Fruit fly (Drosophila melanogaster) whole organism, prepupa: ENCODE measurements around the gene CG10803.

Experiments
- CG10631 ChIP-seq: fragments of 200-800 bp; sonication (Bioruptor generic); optimal IDR thresholded peaks from 2 replicates; lab custom pipeline; 2016; ENCODE audit warnings: missing biosample characterization, missing genetic modification characterization
- CG10669 ChIP-seq: fragments of 200-800 bp; sonication (Bioruptor generic); optimal IDR thresholded peaks from 3 replicates; lab custom pipeline; 2018; ENCODE audit warnings: missing biosample characterization, mild to moderate bottlenecking, missing genetic modification characterization, moderate library complexity
- CG11294 ChIP-seq: fragments of 200-800 bp; sonication (Bioruptor generic); IDR thresholded peaks from 2 replicates; pipeline ENCODE4 v1.3.6; 2022; ENCODE audit warnings: missing biosample characterization, missing genetic modification characterization
- CG11762 ChIP-seq: fragments of 200-800 bp; sonication (Bioruptor generic); optimal IDR thresholded peaks from 3 replicates; lab custom pipeline; 2016; ENCODE audit warnings: missing biosample characterization, missing genetic modification characterization; ENCODE audit not compliant: insufficient read depth
- CG11902 ChIP-seq: fragments of 200-800 bp; sonication (Bioruptor generic); optimal IDR thresholded peaks from 3 replicates; lab custom pipeline; 2016; ENCODE audit warnings: missing biosample characterization, missing genetic modification characterization
- CG3032 ChIP-seq: fragments of 200-800 bp; optimal IDR thresholded peaks from 2 replicates; lab custom pipeline; 2019; ENCODE audit warnings: missing biosample characterization, mild to moderate bottlenecking, missing genetic modification characterization, moderate library complexity
- CG31627 ChIP-seq: fragments of 200-800 bp; sonication (Bioruptor generic); optimal IDR thresholded peaks from 3 replicates; lab custom pipeline; 2016; ENCODE audit warnings: missing biosample characterization, missing genetic modification characterization
- CG32006 ChIP-seq: fragments of 200-800 bp; sonication (Bioruptor generic); optimal IDR thresholded peaks from 3 replicates; lab custom pipeline; 2017; ENCODE audit warnings: missing biosample characterization, mild to moderate bottlenecking, missing genetic modification characterization
- CG34406 ChIP-seq: fragments of 200-800 bp; sonication (Bioruptor generic); optimal IDR thresholded peaks from 3 replicates; lab custom pipeline; 2016; ENCODE audit warnings: missing biosample characterization, missing genetic modification characterization
- CG3919 ChIP-seq: fragments of 200-800 bp; sonication (Bioruptor generic); optimal IDR thresholded peaks from 3 replicates; lab custom pipeline; 2016; ENCODE audit warnings: missing biosample characterization, missing genetic modification characterization
- CG6163 ChIP-seq: fragments of 200-800 bp; sonication (Bioruptor generic); IDR thresholded peaks from 3 replicates; pipeline ENCODE4 v1.3.6; 2022; ENCODE audit warnings: missing biosample characterization, missing genetic modification characterization
- CG6276 ChIP-seq: fragments of 200-800 bp; sonication (Bioruptor generic); optimal IDR thresholded peaks from 2 replicates; lab custom pipeline; 2017; ENCODE audit warnings: missing biosample characterization, mild to moderate bottlenecking, missing genetic modification characterization
- CG6792 ChIP-seq: fragments of 200-800 bp; sonication (Bioruptor generic); optimal IDR thresholded peaks from 3 replicates; lab custom pipeline; 2016; ENCODE audit warnings: missing biosample characterization, missing genetic modification characterization
- CG6808 ChIP-seq: fragments of 200-800 bp; sonication (Bioruptor generic); optimal IDR thresholded peaks from 3 replicates; lab custom pipeline; 2017; ENCODE audit warnings: missing biosample characterization, missing genetic modification characterization, mild to moderate bottlenecking, moderate library complexity, missing genetic modification reagents
- CG7368 ChIP-seq: fragments of 200-800 bp; sonication (Bioruptor generic); optimal IDR thresholded peaks from 3 replicates; lab custom pipeline; 2016; ENCODE audit warnings: missing biosample characterization, missing genetic modification characterization
- CG8319 ChIP-seq: fragments of 200-800 bp; sonication (Bioruptor generic); optimal IDR thresholded peaks from 3 replicates; lab custom pipeline; 2016; ENCODE audit warnings: missing biosample characterization, missing genetic modification characterization
- CG8632 ChIP-seq: fragments of 200-800 bp; sonication (Bioruptor generic); optimal IDR thresholded peaks from 3 replicates; lab custom pipeline; 2016; ENCODE audit warnings: missing biosample characterization, missing genetic modification characterization
- CG9139 ChIP-seq: fragments of 200-800 bp; sonication (Bioruptor generic); optimal IDR thresholded peaks from 3 replicates; lab custom pipeline; 2017; ENCODE audit warnings: missing biosample characterization, mild to moderate bottlenecking, missing genetic modification characterization
- Eip78C ChIP-seq: fragments of 200-800 bp; sonication (Bioruptor generic); peaks from one replicate; lab custom pipeline; 2016; ENCODE audit warnings: missing biosample characterization, missing genetic modification characterization
- Eip93F ChIP-seq: fragments of 200-800 bp; sonication (Bioruptor generic); optimal IDR thresholded peaks from 2 replicates; lab custom pipeline; 2016; ENCODE audit warnings: missing biosample characterization, mild to moderate bottlenecking, missing genetic modification characterization
- Ets96B ChIP-seq: fragments of 200-800 bp; optimal IDR thresholded peaks from 2 replicates; lab custom pipeline; 2019; ENCODE audit warnings: missing biosample characterization, mild to moderate bottlenecking, missing genetic modification characterization, moderate library complexity
- Gug ChIP-seq: fragments of 200-800 bp; sonication (Bioruptor generic); IDR thresholded peaks from 2 replicates; pipeline ENCODE4 v1.3.6; 2022; ENCODE audit warnings: missing biosample characterization, missing genetic modification characterization
- Hr38 ChIP-seq: sonication (Bioruptor generic); optimal IDR thresholded peaks from 2 replicates; lab custom pipeline; 2016; ENCODE audit warnings: missing biosample characterization, missing genetic modification characterization
- Hr39 ChIP-seq: fragments of 200-800 bp; sonication (Bioruptor generic); optimal IDR thresholded peaks from 2 replicates; lab custom pipeline; 2016; ENCODE audit warnings: missing biosample characterization, missing genetic modification characterization
- Hr4 ChIP-seq: fragments of 200-800 bp; sonication (Bioruptor generic); optimal IDR thresholded peaks from 3 replicates; lab custom pipeline; 2016; ENCODE audit warnings: missing biosample characterization, missing genetic modification characterization
- Lpt ChIP-seq: fragments of 200-800 bp; sonication (Bioruptor generic); optimal IDR thresholded peaks from 3 replicates; lab custom pipeline; 2016; ENCODE audit warnings: missing biosample characterization, missing genetic modification characterization
- Met ChIP-seq: fragments of 200-800 bp; sonication (Bioruptor generic); optimal IDR thresholded peaks from 3 replicates; lab custom pipeline; 2016; ENCODE audit warnings: missing biosample characterization, missing genetic modification characterization
- Smox ChIP-seq: fragments of 200-800 bp; sonication (Bioruptor generic); optimal IDR thresholded peaks from 3 replicates; lab custom pipeline; 2016; ENCODE audit warnings: missing biosample characterization, missing genetic modification characterization
- Sox102F ChIP-seq: fragments of 200-800 bp; sonication (Bioruptor generic); optimal IDR thresholded peaks from 2 replicates; lab custom pipeline; 2016; ENCODE audit warnings: missing biosample characterization, mild to moderate bottlenecking, missing genetic modification characterization
- Sox14 ChIP-seq: fragments of 200-800 bp; sonication (Bioruptor generic); optimal IDR thresholded peaks from 3 replicates; lab custom pipeline; 2016; ENCODE audit warnings: missing biosample characterization, missing genetic modification characterization
- achi ChIP-seq: fragments of 200-800 bp; sonication (Bioruptor generic); optimal IDR thresholded peaks from 3 replicates; lab custom pipeline; 2016; ENCODE audit warnings: missing biosample characterization, missing genetic modification characterization
- dac ChIP-seq: fragments of 200-800 bp; sonication (Bioruptor generic); optimal IDR thresholded peaks from 2 replicates; lab custom pipeline; 2017; ENCODE audit warnings: missing biosample characterization, mild to moderate bottlenecking, missing genetic modification characterization
- dsx ChIP-seq: fragments of 200-800 bp; optimal IDR thresholded peaks from 3 replicates; lab custom pipeline; 2019; ENCODE audit warnings: missing biosample characterization, mild to moderate bottlenecking, missing genetic modification characterization, moderate library complexity; ENCODE audit not compliant: poor library complexity, severe bottlenecking
- esn ChIP-seq: fragments of 200-800 bp; sonication (Bioruptor generic); optimal IDR thresholded peaks from 2 replicates; lab custom pipeline; 2016; ENCODE audit warnings: missing biosample characterization, mild to moderate bottlenecking, missing genetic modification characterization, moderate library complexity
- fd59A ChIP-seq: fragments of 200-800 bp; sonication (Bioruptor generic); optimal IDR thresholded peaks from 2 replicates; lab custom pipeline; 2017; ENCODE audit warnings: missing biosample characterization, mild to moderate bottlenecking, missing genetic modification characterization, missing genetic modification reagents
- fd85E ChIP-seq: fragments of 200-800 bp; sonication (Bioruptor generic); optimal IDR thresholded peaks from 3 replicates; lab custom pipeline; 2016; ENCODE audit warnings: missing biosample characterization, missing genetic modification characterization
- lz ChIP-seq: fragments of 200-800 bp; sonication (Bioruptor generic); optimal IDR thresholded peaks from 3 replicates; lab custom pipeline; 2016; ENCODE audit warnings: missing biosample characterization, missing genetic modification characterization
- net ChIP-seq: fragments of 200-800 bp; sonication (Bioruptor generic); optimal IDR thresholded peaks from 3 replicates; lab custom pipeline; 2016; ENCODE audit warnings: missing biosample characterization, missing genetic modification characterization
- pdm3 ChIP-seq: fragments of 200-800 bp; sonication (Bioruptor generic); optimal IDR thresholded peaks from 3 replicates; lab custom pipeline; 2016; ENCODE audit warnings: missing biosample characterization, missing genetic modification characterization
- salr ChIP-seq, 2 experiments: fragments of 200-800 bp; sonication (Bioruptor generic); optimal IDR thresholded peaks; 3 replicates each; lab custom pipeline; 2016 to 2018; ENCODE audit warnings: missing biosample characterization in 2 of 2, missing genetic modification characterization in 2 of 2, mild to moderate bottlenecking in 1 of 2
- spab ChIP-seq: fragments of 200-800 bp; sonication (Bioruptor generic); optimal IDR thresholded peaks from 2 replicates; lab custom pipeline; 2017; ENCODE audit warnings: missing biosample characterization, mild to moderate bottlenecking, missing genetic modification characterization, missing genetic modification reagents
- ss ChIP-seq, 2 experiments: fragments of 200-800 bp; sonication (Bioruptor generic); optimal IDR thresholded peaks; 2 replicates in 1 of 2; 3 replicates in 1 of 2; lab custom pipeline; 2017 to 2018; ENCODE audit warnings: mild to moderate bottlenecking in 2 of 2, missing biosample characterization in 2 of 2, missing genetic modification characterization in 2 of 2, moderate library complexity in 1 of 2
- svp ChIP-seq: fragments of 200-800 bp; sonication (Bioruptor generic); peaks from one replicate; lab custom pipeline; 2016; ENCODE audit warnings: missing biosample characterization, missing genetic modification characterization
- topi ChIP-seq: fragments of 200-800 bp; sonication (Bioruptor generic); optimal IDR thresholded peaks from 3 replicates; lab custom pipeline; 2016; ENCODE audit warnings: missing biosample characterization, missing genetic modification characterization
- vri ChIP-seq: fragments of 200-800 bp; sonication (Bioruptor generic); optimal IDR thresholded peaks from 3 replicates; lab custom pipeline; 2016; ENCODE audit warnings: missing biosample characterization, mild to moderate bottlenecking, missing genetic modification characterization

The CG10803 gene

dm6 chrX:3474476-3475439 is 10.7 kb upstream of the CG10803 start, which contains the start of gene CG12206 (continued):
- TF ChIP-seq CG11294 (GFP tag; lab: Robert Waterston, UW) (no peak), CG11762 (GFP tag; lab: Kevin White, UChicago) (peak; percentile 63), esn (GFP tag; lab: Kevin White, UChicago) (peak; percentile 59), Sox14 (no peak), CG3919 (GFP tag; lab: Kevin White, UChicago) (peak; percentile 57), dsx (peak; percentile 99), CG8632 (GFP tag; lab: Kevin White, UChicago) (peak; percentile 81), Eip93F (GFP tag; lab: Kevin White, UChicago) (no peak), fd59A (GFP tag; lab: Kevin White, UChicago) (peak; percentile 69), spab (peak; percentile 88), Hr39 (no peak), lz (GFP tag; lab: Kevin White, UChicago) (peak; percentile 21), pdm3 (peak; percentile 72), Ets96B (tag; lab: Kevin White, UChicago) (peak; percentile 88), CG6808 (GFP tag; lab: Kevin White, UChicago) (peak; percentile 91), CG7368 (peak; percentile 41)

- TF ChIP-seq Hr38 (GFP tag; lab: Kevin White, UChicago) (no peak), Lpt (GFP tag; lab: Kevin White, UChicago) (peak; percentile 63), Met (GFP tag; lab: Kevin White, UChicago) (peak; percentile 81), CG6792 (peak; percentile 67), CG6163 (GFP tag; lab: Robert Waterston, UW) (peak; percentile 85), Sox102F (GFP tag; lab: Kevin White, UChicago) (peak; percentile 80), Hr39 (peak; percentile 79), esn (GFP tag; lab: Kevin White, UChicago) (peak; percentile 83), Eip78C (GFP tag; lab: Kevin White, UChicago) (peak; percentile 95), salr (GFP tag; optimal IDR thresholded peaks at IDR 0.05; lab: Kevin White, UChicago) (peak; percentile 23 to 70), CG11294 (GFP tag; lab: Robert Waterston, UW) (peak; percentile 49; the same call in 1 of the 2 replicates), CG11902 (GFP tag; lab: Kevin White, UChicago) (peak; percentile 40), CG7368 (peak; percentile 58), CG6808 (GFP tag; lab: Kevin White, UChicago) (peak; percentile 53), ss (GFP tag; optimal IDR thresholded peaks at IDR 0.05; lab: Kevin White, UChicago) (peak; percentile 23 to 65), Smox (GFP tag; lab: Kevin White, UChicago) (peak; percentile 77), pdm3 (peak; percentile 79), CG3032 (tag; lab: Kevin White, UChicago) (peak; percentile 66), CG9139 (GFP tag; lab: Kevin White, UChicago) (peak; percentile 32), topi (GFP tag; lab: Kevin White, UChicago) (peak; percentile 82), CG8632 (GFP tag; lab: Kevin White, UChicago) (peak; percentile 68), dsx (peak; percentile 50), CG3919 (GFP tag; lab: Kevin White, UChicago) (peak; percentile 82), lz (GFP tag; lab: Kevin White, UChicago) (peak; percentile 79), Gug (GFP tag; lab: Robert Waterston, UW) (peak; percentile 63), fd85E (GFP tag; lab: Kevin White, UChicago) (no peak), vri (GFP tag; lab: Kevin White, UChicago) (peak; percentile 31), CG10631 (GFP tag; lab: Kevin White, UChicago) (peak; percentile 75), CG8319 (peak; percentile 48), achi (GFP tag; lab: Kevin White, UChicago) (peak; percentile 82), CG10669 (peak; percentile 66), CG31627 (GFP tag; lab: Kevin White, UChicago) (peak; percentile 77), Hr4 (peak; percentile 83), CG34406 (peak; percentile 69), Ets96B (tag; lab: Kevin White, UChicago) (peak; percentile 61), CG6276 (GFP tag; lab: Kevin White, UChicago) (peak; percentile 72), CG11762 (GFP tag; lab: Kevin White, UChicago) (peak; percentile 64), dac (GFP tag; lab: Kevin White, UChicago) (peak; percentile 63), CG32006 (GFP tag; lab: Kevin White, UChicago) (peak; percentile 85), net (GFP tag; lab: Kevin White, UChicago) (peak; percentile 72), svp (GFP tag; lab: Kevin White, UChicago) (peak; percentile 91)
Observed at dm6 chrX:3476009-3476408, 9.4 kb upstream of the CG10803 start.
